Fruit fly (Drosophila melanogaster) whole organism: Measurements from ENCODE around the gene CG4367.

Experiments used
- CG8478 ChIP-seq: fragments of >200 bp; optimal IDR thresholded peaks from 2 replicates; lab custom pipeline; 2018; ENCODE audit warnings: inconsistent platforms
- Dll ChIP-seq: fragments of >200 bp; optimal IDR thresholded peaks from 2 replicates; lab custom pipeline; 2017
- psq ChIP-seq: fragments of >200 bp; optimal IDR thresholded peaks from 2 replicates; lab custom pipeline; 2017

DNA sequence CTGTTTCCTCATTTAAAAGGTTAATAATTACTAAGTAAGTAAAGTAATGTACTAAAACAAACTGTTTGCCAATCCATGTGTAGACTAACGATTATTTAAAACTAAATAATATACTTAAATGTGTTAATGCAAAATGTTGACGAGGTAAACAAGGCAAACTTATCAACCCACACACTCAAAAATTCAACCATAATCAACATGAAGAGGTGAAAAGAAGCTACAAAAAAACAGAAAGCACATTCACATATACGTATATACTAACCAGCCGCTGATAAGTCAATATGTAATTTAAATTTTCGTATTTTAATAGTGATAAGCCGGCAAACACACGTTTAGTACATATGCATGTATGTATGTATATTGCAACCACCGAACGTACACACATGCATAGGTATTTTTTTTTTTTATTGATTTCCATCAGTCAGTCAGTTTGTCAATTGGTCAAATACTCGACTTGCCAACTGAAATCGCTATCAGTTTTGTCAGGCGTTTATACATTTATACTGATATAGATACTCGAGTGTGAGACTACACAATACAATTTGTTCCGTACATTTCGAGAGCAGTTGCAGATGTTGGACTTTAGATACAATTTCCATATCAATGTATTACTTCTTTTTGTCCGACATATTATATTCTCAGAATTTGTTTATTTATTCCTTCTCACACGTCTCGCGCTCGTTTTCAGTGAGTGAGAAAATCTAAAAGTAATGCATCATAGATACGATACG is 45.2 kb downstream of the CG4367 start:
- TF ChIP-seq psq (lab: Kevin White, UChicago), result no peak
- TF ChIP-seq CG8478, result no peak
- no peak for TF ChIP-seq Dll
